Worm (Caenorhabditis elegans): ENCODE results near the gene vha-8.

vha-8 gene

DNA sequence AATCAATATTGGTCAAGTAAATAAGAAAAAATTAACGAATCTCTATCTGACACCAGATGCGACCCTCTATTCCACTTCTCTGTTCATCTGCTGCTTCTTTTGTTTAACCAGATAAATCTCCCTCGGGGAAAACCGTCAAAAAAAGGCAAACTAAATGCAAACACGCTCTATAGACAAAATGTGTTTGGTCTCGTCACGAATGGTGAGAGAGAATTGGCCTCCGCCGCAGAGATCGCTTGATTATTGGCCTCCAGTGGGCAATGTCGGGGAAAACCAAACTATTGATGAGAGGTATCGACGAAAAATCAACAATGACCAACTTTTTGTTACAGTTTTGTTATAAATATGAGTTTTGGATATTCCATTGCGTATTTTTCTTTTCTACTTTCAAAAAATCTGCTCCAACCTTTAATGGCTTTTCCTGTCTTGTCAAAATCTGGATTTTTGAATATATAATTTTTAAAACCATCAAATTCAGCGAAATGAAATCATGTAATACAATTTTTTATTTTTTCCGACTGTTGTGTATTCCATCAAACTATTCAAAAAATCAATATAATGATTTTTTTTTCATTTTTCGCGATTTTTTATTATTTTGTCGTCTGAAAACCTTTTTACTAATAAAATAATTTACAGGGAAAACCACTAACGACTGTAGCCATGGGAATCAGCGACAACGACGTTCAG lies at the start of gene vha-8, which contains the start of gene C17H12.2:
TSS of gene vha-8 (plus strand) at position 637 of the 687 bp plus-strand sequence.
TSS of gene C17H12.2 (minus strand) at position 51 of the 687 bp plus-strand sequence.
- TF ChIP-seq W03F9.2 (tag; optimal IDR thresholded peaks at IDR 0.05) (peak; percentile 92), him-1 (tag; optimal IDR thresholded peaks at IDR 0.05) (peak; percentile 86), dao-5 (tag; optimal IDR thresholded peaks at IDR 0.05) (no peak)

DNA sequence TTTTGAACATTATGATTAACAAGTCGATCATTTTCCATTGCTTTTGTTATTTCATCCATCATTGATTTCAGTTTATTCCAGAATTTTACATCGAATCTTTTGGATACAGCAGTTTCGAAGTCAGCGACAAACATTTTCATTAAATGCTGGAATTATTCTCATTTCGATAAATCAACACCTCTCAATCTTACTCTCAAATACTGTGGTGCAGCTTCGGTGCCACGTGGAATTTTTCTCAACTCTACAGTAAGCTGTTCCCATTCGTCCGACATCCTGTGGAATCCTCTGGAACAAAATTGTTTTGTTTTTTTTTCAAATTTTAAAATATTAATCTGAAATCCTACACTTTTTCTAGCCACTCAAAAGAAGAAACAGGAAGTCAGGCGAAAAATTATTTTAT lies 48.7 kb upstream of the vha-8 start, which contains the start of gene smg-7:
TSS of gene smg-7 (minus strand) at position 285 of the 400 bp plus-strand sequence.
- no peak for TF ChIP-seq dao-5 (tag; optimal IDR thresholded peaks at IDR 0.05)
- no peak for TF ChIP-seq him-1 (tag; optimal IDR thresholded peaks at IDR 0.05)
- TF ChIP-seq W03F9.2 (tag; optimal IDR thresholded peaks at IDR 0.05) = no peak

- TF ChIP-seq W03F9.2 (tag; optimal IDR thresholded peaks at IDR 0.05) = no peak
- TF ChIP-seq dao-5 (tag; optimal IDR thresholded peaks at IDR 0.05) = no peak
- no peak for TF ChIP-seq him-1 (tag; optimal IDR thresholded peaks at IDR 0.05)
Measured at ce11 chrIV:6747083-6747482, 43.8 kb upstream of the vha-8 start.

DNA sequence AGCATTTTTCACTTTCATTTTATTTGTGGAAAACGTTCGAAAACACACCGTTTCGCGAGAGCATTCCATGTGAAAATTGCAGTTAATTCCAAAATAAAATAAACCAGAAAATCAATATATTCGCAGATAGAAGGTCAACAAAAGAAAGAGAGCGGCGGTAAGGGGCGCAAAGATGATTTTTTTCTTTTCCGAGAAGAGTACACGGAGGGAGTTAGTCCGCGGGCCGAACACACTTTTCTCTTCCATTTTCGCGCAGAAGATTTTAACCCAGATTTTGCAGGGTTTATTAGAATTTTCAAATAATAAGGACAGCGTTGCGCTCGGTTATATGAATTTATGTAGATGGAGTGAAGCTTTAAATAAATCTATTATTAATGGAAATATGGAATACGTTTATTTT lies 43.2 kb upstream of the vha-8 start:
- TF ChIP-seq dao-5 (tag; optimal IDR thresholded peaks at IDR 0.05) (no peak), him-1 (tag; optimal IDR thresholded peaks at IDR 0.05) (no peak), W03F9.2 (tag; optimal IDR thresholded peaks at IDR 0.05) (no peak)

DNA sequence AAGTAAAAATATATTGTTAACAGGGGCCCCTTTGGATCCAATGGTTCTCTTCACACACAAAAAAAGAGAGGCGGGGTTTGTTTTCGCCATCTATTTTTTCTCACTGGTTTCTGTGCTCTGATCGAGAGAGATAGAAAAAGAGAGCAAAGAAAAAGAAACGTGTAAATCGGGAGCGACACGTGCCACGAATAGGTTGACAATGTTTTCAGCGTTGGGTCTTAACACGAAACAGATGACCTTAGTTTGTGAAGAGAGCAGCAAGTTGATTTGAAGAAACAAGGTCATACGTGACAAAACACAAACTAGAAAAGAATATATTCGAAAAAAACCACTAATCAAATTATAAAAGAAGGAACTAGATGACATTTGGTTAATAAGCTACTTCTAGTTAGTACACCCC lies 42.4 kb upstream of the vha-8 start, which contains the start of gene lin-45:
TSS of gene lin-45 (minus strand) at position 82 of the 400 bp plus-strand sequence.
- no peak for TF ChIP-seq him-1 (tag; optimal IDR thresholded peaks at IDR 0.05)
- no peak for TF ChIP-seq dao-5 (tag; optimal IDR thresholded peaks at IDR 0.05)
- TF ChIP-seq W03F9.2 (tag; optimal IDR thresholded peaks at IDR 0.05) = no peak

DNA sequence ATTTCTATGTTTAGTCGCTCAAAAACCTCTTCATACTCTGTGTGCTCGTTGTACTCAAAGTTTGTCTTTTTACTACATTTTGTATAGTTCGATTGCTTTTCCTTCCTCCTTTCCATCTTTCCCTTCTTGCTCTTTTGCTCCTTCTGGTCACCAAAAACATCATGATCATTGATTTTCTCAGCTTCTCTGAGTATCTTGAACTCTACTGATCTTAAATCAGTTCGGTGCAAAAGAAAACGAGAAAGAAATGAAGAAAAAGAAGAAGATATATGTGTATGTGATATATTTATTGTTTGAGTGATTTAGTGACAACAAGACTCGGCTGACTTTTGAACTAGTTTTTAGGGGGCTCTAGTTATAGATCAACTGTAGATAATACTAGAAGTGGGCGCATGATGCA lies 40.8 kb upstream of the vha-8 start:
- TF ChIP-seq W03F9.2 (tag; optimal IDR thresholded peaks at IDR 0.05) (no peak), dao-5 (tag; optimal IDR thresholded peaks at IDR 0.05) (no peak), him-1 (tag; optimal IDR thresholded peaks at IDR 0.05) (no peak)

- no peak for TF ChIP-seq dao-5 (tag; optimal IDR thresholded peaks at IDR 0.05)
- TF ChIP-seq him-1 (tag; optimal IDR thresholded peaks at IDR 0.05) = no peak
- TF ChIP-seq W03F9.2 (tag; optimal IDR thresholded peaks at IDR 0.05) = no peak
Measured at ce11 chrIV:6751213-6751612, 39.7 kb upstream of the vha-8 start.

ce11 chrIV:6756374-6756773 lies 34.5 kb upstream of the vha-8 start:
- TF ChIP-seq W03F9.2 (tag; optimal IDR thresholded peaks at IDR 0.05) (peak; percentile 88), him-1 (tag; optimal IDR thresholded peaks at IDR 0.05) (peak; percentile 93), dao-5 (tag; optimal IDR thresholded peaks at IDR 0.05) (peak; percentile 73)

- no peak for TF ChIP-seq dao-5 (tag; optimal IDR thresholded peaks at IDR 0.05)
- TF ChIP-seq W03F9.2 (tag; optimal IDR thresholded peaks at IDR 0.05) = no peak
- TF ChIP-seq him-1 (tag; optimal IDR thresholded peaks at IDR 0.05) = no peak
Measured at ce11 chrIV:6757011-6757410, 33.9 kb upstream of the vha-8 start, which contains the start of gene usp-4. Gene usp-4 (plus strand): TSS chrIV:6757311.

DNA sequence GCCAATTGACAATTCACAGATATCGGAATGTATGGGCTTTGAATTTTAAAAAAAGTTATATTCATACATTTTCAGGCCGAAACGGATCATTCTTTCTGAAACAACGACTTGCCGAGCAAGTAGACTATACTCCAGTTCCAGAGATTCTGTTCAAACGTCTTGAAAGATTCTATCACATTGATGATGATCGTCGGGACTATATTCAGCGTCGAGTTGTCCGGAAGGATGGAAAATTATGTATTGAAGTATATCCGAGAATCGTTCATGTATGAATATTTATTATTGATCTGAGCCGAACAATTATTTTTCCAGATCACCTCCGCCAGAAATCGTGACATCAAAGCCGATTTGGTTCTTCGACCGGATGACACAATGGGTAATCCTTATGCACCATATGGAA lies 33.3 kb upstream of the vha-8 start:
- no peak for TF ChIP-seq dao-5 (tag; optimal IDR thresholded peaks at IDR 0.05)
- TF ChIP-seq W03F9.2 (tag; optimal IDR thresholded peaks at IDR 0.05) = no peak
- TF ChIP-seq him-1 (tag; optimal IDR thresholded peaks at IDR 0.05) = no peak

DNA sequence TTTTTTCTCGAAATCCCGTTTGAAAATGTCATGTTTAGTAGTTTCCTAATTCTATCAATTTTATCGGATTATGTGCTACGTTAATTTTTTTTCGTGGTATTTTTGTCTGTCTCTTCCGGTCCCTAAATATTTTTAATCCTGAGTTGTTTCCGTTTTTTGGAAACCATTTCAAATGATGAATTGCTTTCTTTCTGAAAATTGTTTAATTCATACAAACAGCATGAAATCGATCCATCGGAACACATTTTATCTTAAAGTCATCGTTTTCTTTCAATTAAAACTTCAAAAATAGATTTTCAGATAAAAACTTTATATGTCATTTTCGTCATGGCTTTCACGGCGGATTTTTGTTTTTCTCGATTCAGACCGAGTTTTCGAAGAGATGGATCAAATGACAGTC lies 28.5 kb upstream of the vha-8 start, which contains the start of gene spd-3:
TSS of gene spd-3 (plus strand) at position 301 of the 400 bp plus-strand sequence.
- TF ChIP-seq dao-5 (tag; optimal IDR thresholded peaks at IDR 0.05) = no peak
- TF ChIP-seq W03F9.2 (tag; optimal IDR thresholded peaks at IDR 0.05) = no peak
- no peak for TF ChIP-seq him-1 (tag; optimal IDR thresholded peaks at IDR 0.05)

DNA sequence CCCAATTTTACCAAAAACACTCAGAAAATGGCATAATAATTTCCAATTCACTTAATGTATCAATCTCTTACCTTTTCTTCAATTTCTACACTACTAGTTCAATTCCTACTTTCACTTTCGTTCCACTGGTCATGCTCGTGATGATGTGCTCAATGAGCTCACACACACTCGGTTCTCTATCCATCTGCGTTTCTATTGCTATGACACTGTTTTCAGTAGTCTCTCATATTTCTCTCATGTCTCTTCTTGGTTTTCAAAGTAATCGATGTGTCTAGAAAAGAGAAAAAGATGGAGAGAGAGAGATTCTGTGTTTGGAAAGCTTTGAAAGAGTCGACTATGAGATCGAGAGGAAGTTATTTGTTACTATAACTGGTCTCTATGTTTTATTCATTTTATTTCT lies 23.6 kb upstream of the vha-8 start:
- TF ChIP-seq W03F9.2 (tag; optimal IDR thresholded peaks at IDR 0.05) (no peak), dao-5 (tag; optimal IDR thresholded peaks at IDR 0.05) (no peak), him-1 (tag; optimal IDR thresholded peaks at IDR 0.05) (peak; percentile 42)

DNA sequence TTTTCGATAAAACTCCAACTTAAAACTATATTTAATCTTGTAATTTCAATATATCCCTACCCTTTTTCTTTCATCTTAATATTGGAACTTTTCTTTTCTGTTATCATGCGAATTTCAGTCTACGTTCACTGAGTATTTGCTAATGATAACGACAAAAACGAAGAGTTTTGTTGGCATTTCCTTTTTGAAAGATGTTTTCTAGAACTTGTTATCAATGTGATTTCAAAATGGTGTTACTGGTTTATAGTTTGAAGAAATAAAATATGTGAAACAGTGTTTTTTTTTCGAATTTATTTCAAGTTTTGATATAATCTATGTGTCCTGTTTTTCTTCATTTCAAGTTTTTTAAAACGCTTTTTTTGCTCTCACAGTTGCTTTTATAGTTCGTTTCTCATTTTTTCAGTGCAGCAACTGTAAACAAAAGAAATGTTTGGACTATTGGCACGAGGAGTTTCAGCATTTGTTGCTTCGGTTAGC lies 20.4 kb upstream of the vha-8 start, which contains the start of gene anat-1:
TSS of gene anat-1 (plus strand) at position 427 of the 477 bp plus-strand sequence.
- TF ChIP-seq him-1 (tag; optimal IDR thresholded peaks at IDR 0.05) (no peak), W03F9.2 (tag; optimal IDR thresholded peaks at IDR 0.05) (no peak), dao-5 (tag; optimal IDR thresholded peaks at IDR 0.05) (no peak)

DNA sequence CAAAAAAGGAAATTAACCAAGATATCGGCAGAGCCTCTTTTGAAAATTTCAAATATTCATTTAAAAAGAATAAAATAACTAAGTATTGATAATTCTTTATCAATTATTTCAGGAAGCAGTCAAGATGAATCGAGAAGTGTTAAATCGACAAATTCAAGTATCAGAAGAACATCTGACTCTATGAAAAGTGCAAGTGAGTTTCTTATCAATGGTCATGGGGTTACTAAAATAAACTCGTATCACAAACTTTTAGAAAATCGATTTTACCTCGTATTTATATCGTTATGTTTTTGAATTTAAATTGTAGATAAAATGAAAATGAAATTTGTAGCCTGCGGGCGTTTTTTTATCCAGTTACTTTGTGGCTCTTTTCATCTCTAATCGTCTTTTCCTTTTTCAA lies 19.3 kb upstream of the vha-8 start:
- TF ChIP-seq dao-5 (tag; optimal IDR thresholded peaks at IDR 0.05) (no peak), him-1 (tag; optimal IDR thresholded peaks at IDR 0.05) (no peak), W03F9.2 (tag; optimal IDR thresholded peaks at IDR 0.05) (no peak)

Data from whole organism, L4/young adult.